Worm (Caenorhabditis elegans): Measurements from ENCODE around the gene ZK370.4.

The ZK370.4 gene

DNA sequence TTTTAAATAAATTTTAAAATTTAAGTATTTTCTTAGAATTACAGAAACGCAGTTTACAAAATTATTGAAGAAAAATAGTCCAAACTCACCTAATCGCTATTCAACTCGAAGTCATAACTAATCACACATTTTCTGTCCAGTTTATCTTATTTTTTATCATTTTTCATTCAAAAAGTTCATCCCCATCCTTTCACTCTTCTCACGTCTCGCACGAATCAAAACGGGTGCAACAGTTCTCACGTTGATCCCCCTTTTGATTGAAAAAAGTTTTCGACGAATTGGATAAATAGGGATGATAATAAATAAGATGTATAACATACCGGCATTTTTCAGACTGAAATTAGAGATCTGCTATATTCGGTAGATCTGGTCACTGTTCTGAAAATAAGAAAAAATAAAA, 21.5 kb downstream of the ZK370.4 start:
- no peak for TF ChIP-seq ceh-13 (GFP tag; optimal IDR thresholded peaks at IDR 0.05)

DNA sequence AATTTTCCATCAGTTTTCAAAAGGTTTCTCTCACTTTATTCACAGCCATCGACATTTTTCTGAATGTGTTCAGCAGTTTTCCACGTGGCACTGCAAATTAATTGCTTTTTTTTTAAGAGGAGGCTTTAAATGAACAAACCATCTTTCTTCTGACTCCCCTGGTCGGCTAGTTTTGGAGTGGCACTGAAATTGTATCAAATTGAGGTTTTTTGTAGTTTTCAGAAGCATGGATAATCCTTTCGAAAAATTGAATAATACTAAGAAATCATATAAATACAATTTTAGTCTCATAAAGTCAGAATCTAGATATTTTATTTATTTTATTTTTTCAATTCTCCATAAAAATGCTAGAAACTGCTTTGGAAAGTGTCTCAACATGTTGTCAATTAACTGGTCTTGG, 26.4 kb downstream of the ZK370.4 start, which contains the start of gene B0303.16:
B0303.16 (plus strand) TSS at position 301 of the 400 bp plus-strand sequence.
- TF ChIP-seq hnd-1 (tag; optimal IDR thresholded peaks at IDR 0.05) = no peak
- TF ChIP-seq F13C5.2 (tag; optimal IDR thresholded peaks at IDR 0.05) = no peak
- TF ChIP-seq ceh-13 (GFP tag; optimal IDR thresholded peaks at IDR 0.05) = no peak
- no peak for TF ChIP-seq tbx-11 (GFP tag; IDR thresholded peaks at IDR 0.05)
- no peak for TF ChIP-seq B0310.2 (tag; optimal IDR thresholded peaks at IDR 0.05)
- TF ChIP-seq tbx-37 (GFP tag; conservative IDR thresholded peaks at IDR 0.05) = no peak
- TF ChIP-seq hmbx-1 (tag; optimal IDR thresholded peaks at IDR 0.05) = no peak
- no peak for TF ChIP-seq tra-4 (tag; optimal IDR thresholded peaks at IDR 0.05)
- TF ChIP-seq ets-7 (tag; optimal IDR thresholded peaks at IDR 0.05) = no peak
- no peak for TF ChIP-seq ama-1 (optimal IDR thresholded peaks at IDR 0.05)
- TF ChIP-seq flt-1 (GFP tag; IDR thresholded peaks at IDR 0.05) = no peak
- no peak for TF ChIP-seq sea-1 (GFP tag; conservative IDR thresholded peaks at IDR 0.05)
- TF ChIP-seq aly-1 (tag; optimal IDR thresholded peaks at IDR 0.05) = no peak
- no peak for TF ChIP-seq hmg-4 (GFP tag; optimal IDR thresholded peaks at IDR 0.05)
- TF ChIP-seq ceh-36 (tag; optimal IDR thresholded peaks at IDR 0.05) = no peak
- TF ChIP-seq pes-1 (GFP tag; IDR thresholded peaks at IDR 0.05) = no peak
- TF ChIP-seq scrt-1 (GFP tag; IDR thresholded peaks at IDR 0.05) = no peak

DNA sequence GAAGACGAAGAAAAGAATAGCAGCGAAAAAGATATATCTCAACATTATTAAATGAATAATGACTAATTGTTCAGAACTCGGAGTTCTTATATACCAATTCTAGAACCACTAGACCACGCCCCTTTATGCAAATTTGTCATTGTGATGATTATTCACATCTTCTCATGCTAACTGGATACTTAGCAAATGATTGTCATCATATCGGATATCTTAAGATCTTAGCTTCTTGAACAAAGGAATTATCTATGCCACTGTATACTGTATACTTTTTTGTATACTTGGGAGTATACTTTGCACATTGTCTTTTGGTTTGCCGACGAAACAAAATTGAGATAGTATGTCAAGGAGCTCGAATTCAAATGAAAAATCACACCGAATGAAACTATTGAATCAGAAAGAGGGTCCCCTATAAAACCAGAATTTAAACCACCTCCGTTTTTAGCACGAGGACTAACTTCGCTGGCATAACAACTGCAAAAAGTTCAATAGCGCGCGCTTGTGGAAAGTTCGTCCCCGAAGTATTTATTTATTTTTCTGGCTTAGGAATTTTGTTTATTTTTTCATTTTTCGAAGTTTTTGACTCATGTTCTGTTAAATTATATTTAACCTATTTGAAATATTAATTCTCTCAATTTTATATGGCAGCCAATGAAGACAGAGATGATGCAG, 30.8 kb downstream of the ZK370.4 start, which contains the start of the genes sdz-1 and vps-33.1:
sdz-1 (minus strand) TSS at position 51 of the 669 bp plus-strand sequence.
vps-33.1 (plus strand) TSS at position 639 of the 669 bp plus-strand sequence.
- TF ChIP-seq tbx-37 (GFP tag; conservative IDR thresholded peaks at IDR 0.05) (peak; percentile 49), hnd-1 (tag; optimal IDR thresholded peaks at IDR 0.05) (no peak)

DNA sequence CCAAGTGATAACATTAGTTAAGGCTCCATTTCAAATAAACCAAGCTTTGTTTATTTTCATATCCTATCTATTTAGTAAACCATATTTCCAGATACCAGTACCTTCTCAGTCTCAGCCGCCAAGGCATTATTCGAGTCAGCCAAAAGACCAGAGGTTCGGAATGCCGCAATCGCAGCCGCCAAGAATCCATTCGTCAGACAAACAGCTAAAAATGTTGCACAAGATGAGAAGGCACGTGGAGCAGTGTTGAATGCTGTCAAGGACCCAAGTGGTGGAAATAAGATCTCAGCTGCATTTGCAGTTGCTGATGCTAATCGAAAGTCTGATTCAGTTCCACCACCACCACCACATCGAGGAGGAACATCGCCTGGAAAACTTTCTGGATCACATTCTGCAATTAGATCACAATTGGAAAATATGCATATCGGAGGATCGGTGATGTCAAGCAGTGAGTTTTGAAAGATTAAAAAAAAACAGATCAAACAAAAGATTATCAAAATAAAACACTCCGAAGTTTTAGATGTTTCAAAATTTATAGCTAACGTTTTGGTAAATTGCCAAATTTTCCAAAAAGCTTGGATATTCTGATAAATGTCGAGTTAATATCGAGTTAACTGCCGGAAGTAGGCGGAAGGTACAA, 33.8 kb downstream of the ZK370.4 start:
- TF ChIP-seq F13C5.2 (tag; optimal IDR thresholded peaks at IDR 0.05) = no peak
- TF ChIP-seq ceh-36 (tag; optimal IDR thresholded peaks at IDR 0.05) = no peak
- TF ChIP-seq hmg-4 (GFP tag; optimal IDR thresholded peaks at IDR 0.05) = no peak
- TF ChIP-seq aly-1 (tag; optimal IDR thresholded peaks at IDR 0.05) = no peak
- no peak for TF ChIP-seq hmbx-1 (tag; optimal IDR thresholded peaks at IDR 0.05)
- no peak for TF ChIP-seq tbx-11 (GFP tag; IDR thresholded peaks at IDR 0.05)
- no peak for TF ChIP-seq ets-7 (tag; optimal IDR thresholded peaks at IDR 0.05)
- TF ChIP-seq tbx-37 (GFP tag; conservative IDR thresholded peaks at IDR 0.05) = no peak
- no peak for TF ChIP-seq hnd-1 (tag; optimal IDR thresholded peaks at IDR 0.05)
- TF ChIP-seq B0310.2 (tag; optimal IDR thresholded peaks at IDR 0.05) = no peak
- TF ChIP-seq ama-1 (optimal IDR thresholded peaks at IDR 0.05) = no peak
- no peak for TF ChIP-seq pes-1 (GFP tag; IDR thresholded peaks at IDR 0.05)
- no peak for TF ChIP-seq sea-1 (GFP tag; conservative IDR thresholded peaks at IDR 0.05)
- no peak for TF ChIP-seq flt-1 (GFP tag; IDR thresholded peaks at IDR 0.05)
- TF ChIP-seq ceh-13 (GFP tag; optimal IDR thresholded peaks at IDR 0.05) = no peak
- TF ChIP-seq scrt-1 (GFP tag; IDR thresholded peaks at IDR 0.05) = no peak
- TF ChIP-seq tra-4 (tag; optimal IDR thresholded peaks at IDR 0.05) = no peak

DNA sequence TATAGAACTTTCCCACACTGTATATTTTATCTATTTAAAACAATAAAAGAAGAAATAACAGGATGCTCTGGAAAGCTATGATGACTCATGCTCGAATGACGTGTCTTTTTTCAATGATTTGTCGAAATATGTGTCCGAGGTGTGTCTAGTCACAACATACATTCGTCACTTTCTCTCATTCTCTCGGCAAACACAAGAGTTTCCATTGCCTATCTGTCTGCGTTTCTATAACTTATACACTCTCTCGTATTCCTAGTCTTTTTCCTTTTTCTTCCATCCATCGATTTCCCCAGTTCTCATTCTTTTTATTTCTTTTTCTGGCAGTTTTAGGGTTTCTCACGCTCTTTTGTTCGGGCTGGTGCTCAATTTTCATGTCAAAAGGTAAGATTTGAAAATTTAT, 34.5 kb downstream of the ZK370.4 start:
- no peak for TF ChIP-seq flt-1 (GFP tag; IDR thresholded peaks at IDR 0.05)
- TF ChIP-seq B0310.2 (tag; optimal IDR thresholded peaks at IDR 0.05) = no peak
- no peak for TF ChIP-seq hnd-1 (tag; optimal IDR thresholded peaks at IDR 0.05)
- no peak for TF ChIP-seq tra-4 (tag; optimal IDR thresholded peaks at IDR 0.05)
- no peak for TF ChIP-seq ama-1 (optimal IDR thresholded peaks at IDR 0.05)
- no peak for TF ChIP-seq scrt-1 (GFP tag; IDR thresholded peaks at IDR 0.05)
- no peak for TF ChIP-seq ceh-13 (GFP tag; optimal IDR thresholded peaks at IDR 0.05)
- no peak for TF ChIP-seq pes-1 (GFP tag; IDR thresholded peaks at IDR 0.05)
- TF ChIP-seq F13C5.2 (tag; optimal IDR thresholded peaks at IDR 0.05) = no peak
- TF ChIP-seq tbx-11 (GFP tag; IDR thresholded peaks at IDR 0.05) = no peak
- TF ChIP-seq ets-7 (tag; optimal IDR thresholded peaks at IDR 0.05) = no peak
- TF ChIP-seq hmbx-1 (tag; optimal IDR thresholded peaks at IDR 0.05) = no peak
- no peak for TF ChIP-seq aly-1 (tag; optimal IDR thresholded peaks at IDR 0.05)
- TF ChIP-seq hmg-4 (GFP tag; optimal IDR thresholded peaks at IDR 0.05) = no peak
- no peak for TF ChIP-seq tbx-37 (GFP tag; conservative IDR thresholded peaks at IDR 0.05)
- no peak for TF ChIP-seq ceh-36 (tag; optimal IDR thresholded peaks at IDR 0.05)
- no peak for TF ChIP-seq sea-1 (GFP tag; conservative IDR thresholded peaks at IDR 0.05)

DNA sequence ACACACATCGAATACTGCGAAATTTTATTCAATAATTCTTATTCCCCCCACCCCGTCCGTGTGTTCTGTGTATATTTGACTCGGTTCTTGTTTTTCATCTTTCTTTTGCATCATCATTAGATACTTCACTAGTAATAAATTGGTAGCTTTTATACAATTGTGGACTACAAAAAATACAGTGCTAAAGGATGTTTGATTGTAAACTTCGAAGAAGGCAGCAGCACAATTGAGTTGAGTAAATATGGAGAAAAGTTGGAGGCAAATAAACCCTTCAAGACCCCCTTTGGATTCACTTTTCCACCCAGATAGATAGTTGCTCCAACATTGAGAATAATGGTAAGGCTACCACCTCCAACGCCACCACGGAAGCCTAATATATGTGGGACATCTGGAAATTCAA, 37.9 kb downstream of the ZK370.4 start, which contains the start of gene B0303.7:
B0303.7 (plus strand) TSS at position 301 of the 400 bp plus-strand sequence.
- TF ChIP-seq B0310.2 (tag; optimal IDR thresholded peaks at IDR 0.05) = no peak

DNA sequence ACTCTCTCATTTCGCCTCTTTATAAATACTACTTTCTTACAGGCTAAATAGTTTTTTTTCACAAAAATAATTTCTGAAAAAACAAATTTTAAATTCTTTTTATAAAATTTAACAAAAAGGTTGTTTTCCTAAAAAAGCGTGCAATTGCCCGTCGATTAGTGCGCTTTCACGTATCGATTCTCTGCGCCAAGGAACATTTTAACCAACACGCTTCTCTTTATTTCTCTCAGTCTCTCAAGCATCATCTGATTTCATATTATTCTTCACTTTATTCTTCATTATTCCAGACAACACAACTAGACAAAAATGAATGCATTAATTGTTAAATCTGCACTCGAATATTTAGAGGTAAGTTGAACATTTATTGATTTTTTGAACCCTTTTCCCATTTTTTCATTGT, 41.6 kb downstream of the ZK370.4 start, which contains the start of gene B0303.4:
B0303.4 (plus strand) TSS at position 196 of the 400 bp plus-strand sequence.
- TF ChIP-seq hmbx-1 (tag; optimal IDR thresholded peaks at IDR 0.05) (no peak), tbx-11 (GFP tag; IDR thresholded peaks at IDR 0.05) (no peak), hmg-4 (GFP tag; optimal IDR thresholded peaks at IDR 0.05) (no peak), ets-7 (tag; optimal IDR thresholded peaks at IDR 0.05) (no peak)

DNA sequence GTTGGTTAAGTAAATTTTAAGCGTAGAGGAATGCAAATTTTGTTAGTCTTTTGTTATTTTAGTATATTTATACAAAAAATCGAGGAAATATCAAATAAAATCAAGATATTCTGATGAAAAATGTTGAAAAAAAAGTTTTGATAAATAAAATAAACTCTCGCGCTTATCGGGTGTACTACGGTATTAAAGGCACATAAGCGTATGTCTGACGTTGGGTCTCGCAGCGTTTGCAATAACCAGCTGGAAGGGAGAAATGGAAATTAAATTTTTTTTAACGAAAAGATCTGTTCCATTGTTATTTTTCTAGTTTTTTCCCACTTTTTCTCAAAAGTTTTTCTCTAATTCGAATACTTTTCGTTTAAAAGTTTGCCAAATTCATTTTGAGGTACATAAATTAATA, 42.1 kb downstream of the ZK370.4 start:
- TF ChIP-seq ets-7 (tag; optimal IDR thresholded peaks at IDR 0.05) (no peak), ceh-13 (GFP tag; optimal IDR thresholded peaks at IDR 0.05) (no peak), hmg-4 (GFP tag; optimal IDR thresholded peaks at IDR 0.05) (no peak), scrt-1 (GFP tag; IDR thresholded peaks at IDR 0.05) (no peak), sea-1 (GFP tag; conservative IDR thresholded peaks at IDR 0.05) (no peak), pes-1 (GFP tag; IDR thresholded peaks at IDR 0.05) (no peak)
